Fruit fly (Drosophila melanogaster) whole organism: ENCODE measurements around the gene CG15725.

ENCODE experiments used
- pan ChIP-seq: fragments of >200 bp; optimal IDR thresholded peaks from 2 replicates; lab custom pipeline; 2017
- usp ChIP-seq: fragments of >200 bp; optimal IDR thresholded peaks from 2 replicates; lab custom pipeline; 2017; ENCODE audit warnings: missing biosample characterization, missing genetic modification characterization, mixed read lengths

DNA sequence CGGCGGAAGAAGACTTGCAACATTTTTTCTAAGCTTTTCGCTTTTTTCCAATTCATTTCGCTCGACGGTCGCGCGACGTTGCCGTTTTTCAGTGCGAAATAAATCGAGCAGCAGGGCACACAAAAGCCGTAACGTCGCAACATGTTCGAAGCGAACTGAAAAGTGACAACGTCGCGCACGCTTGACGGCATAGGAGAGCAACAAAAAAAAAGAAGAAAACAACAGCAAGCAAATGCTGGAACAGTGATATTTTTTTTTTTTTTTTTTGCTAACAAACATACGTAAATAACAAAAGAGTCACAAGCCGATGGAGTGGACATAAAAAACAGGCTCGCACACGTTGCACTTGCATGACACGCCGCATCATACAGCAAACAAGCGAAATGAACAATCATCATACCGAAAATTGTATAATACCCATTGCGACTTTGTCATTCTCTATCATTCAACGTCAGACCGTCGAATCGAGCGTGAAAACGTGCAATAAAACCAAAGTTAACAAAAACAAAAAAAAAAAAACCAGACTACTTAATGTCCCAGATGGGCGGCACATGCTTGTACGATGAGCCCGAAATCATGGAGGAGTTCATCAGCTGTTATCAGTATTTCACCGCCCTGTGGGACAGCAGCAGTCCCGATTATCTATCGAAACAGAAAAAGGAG lies 38.5 kb downstream of the CG15725 start, which contains the start of gene CG4004:
- TF ChIP-seq usp (GFP tag; lab: Kevin White, UChicago) (no peak), pan (lab: Kevin White, UChicago) (no peak)
